Worm (Caenorhabditis elegans): ENCODE measurements around the gene srx-86.

- no peak for TF ChIP-seq lin-35 (GFP tag; optimal IDR thresholded peaks at IDR 0.05)
- no peak for TF ChIP-seq hlh-4 (tag; optimal IDR thresholded peaks at IDR 0.05)
- no peak for TF ChIP-seq lin-15B (tag; optimal IDR thresholded peaks at IDR 0.05)
- TF ChIP-seq unc-130 (tag; optimal IDR thresholded peaks at IDR 0.05): no peak
- TF ChIP-seq nhr-77 (tag; optimal IDR thresholded peaks at IDR 0.05): no peak
- no peak for TF ChIP-seq nhr-84 (tag; optimal IDR thresholded peaks at IDR 0.05)
- TF ChIP-seq egl-27 (tag; optimal IDR thresholded peaks at IDR 0.05): no peak
- TF ChIP-seq tbx-2 (tag; optimal IDR thresholded peaks at IDR 0.05): no peak
- no peak for TF ChIP-seq unc-86 (tag; optimal IDR thresholded peaks at IDR 0.05)
- no peak for TF ChIP-seq vab-15 (tag; optimal IDR thresholded peaks at IDR 0.05)
These were observed at the start of gene srx-86 for ce11 chrV:11562643-11563042.

Measured in whole organism, L1 larva.